Fruit fly (Drosophila melanogaster) ovary, adult (tissue): ENCODE measurements around the gene CG3999.

Experiments used
- CG17801 ChIP-seq: fragments of 200-800 bp; optimal IDR thresholded peaks from 2 replicates; lab custom pipeline; 2019; ENCODE audit warnings: missing biosample characterization, mild to moderate bottlenecking, missing genetic modification characterization, moderate library complexity; ENCODE audit not compliant: partially characterized antibody

CG3999 gene

DNA sequence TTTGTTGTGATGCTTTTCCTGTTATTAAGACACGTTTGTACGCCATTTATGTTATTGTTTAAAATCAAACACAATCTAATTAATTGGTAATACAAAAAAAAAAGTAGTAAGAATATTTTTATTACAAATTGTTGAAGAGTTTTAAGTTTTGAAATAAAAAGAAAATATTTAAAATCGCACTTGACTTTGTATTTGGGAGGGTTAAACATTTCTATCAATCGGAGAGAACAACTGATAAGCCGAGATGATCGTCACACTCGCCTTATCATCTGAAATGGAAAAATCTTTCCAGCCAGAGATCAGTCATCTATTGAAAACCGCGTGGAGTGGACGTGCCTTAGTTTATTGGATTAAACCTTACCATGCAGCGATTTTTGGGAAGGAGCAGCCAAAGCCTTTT, at the start of gene CG3999:
TSS of gene CG3999 (plus strand) at position 301 of the 400 bp plus-strand sequence.
- TF ChIP-seq CG17801 (GFP tag; lab: Kevin White, UChicago) = no peak

DNA sequence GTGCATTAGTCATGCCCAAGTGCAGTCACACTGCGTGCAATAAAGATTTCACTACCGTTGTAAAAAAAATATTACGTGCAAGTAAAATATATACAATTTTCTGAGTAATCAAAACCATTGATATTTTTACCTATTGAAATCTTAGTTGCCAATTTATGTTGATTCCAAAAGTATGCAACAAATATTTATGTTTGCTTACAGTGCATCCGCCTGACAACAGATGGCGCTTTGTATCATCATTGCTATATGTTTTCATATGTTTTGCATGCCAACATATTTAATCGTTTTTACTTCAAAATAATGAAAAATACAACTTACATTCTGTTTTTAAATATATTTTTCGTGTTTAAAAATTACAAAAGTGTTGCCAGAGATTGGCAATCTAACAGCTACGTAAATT, 47.8 kb upstream of the CG3999 start:
- peak; percentile 67 for TF ChIP-seq CG17801 (GFP tag; lab: Kevin White, UChicago)

DNA sequence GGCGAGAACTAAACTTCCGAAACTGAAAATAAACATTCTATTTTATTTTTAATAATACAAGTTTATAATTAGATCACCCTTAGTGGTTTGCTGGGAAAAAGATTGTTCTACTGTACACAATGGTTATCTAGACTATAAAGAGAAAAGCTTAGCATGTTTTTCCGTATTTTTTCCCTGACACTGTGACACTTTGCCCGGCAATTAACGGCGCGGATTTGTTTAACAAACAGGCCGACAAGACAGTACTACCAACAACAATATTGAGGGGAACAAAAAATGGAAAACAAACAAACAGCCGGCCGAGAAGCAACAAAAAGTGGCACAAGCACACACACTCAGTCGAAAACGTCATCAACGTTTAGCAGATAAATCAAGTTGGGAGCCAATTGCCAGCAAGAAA, 44.6 kb upstream of the CG3999 start:
- no peak for TF ChIP-seq CG17801 (GFP tag; lab: Kevin White, UChicago)

DNA sequence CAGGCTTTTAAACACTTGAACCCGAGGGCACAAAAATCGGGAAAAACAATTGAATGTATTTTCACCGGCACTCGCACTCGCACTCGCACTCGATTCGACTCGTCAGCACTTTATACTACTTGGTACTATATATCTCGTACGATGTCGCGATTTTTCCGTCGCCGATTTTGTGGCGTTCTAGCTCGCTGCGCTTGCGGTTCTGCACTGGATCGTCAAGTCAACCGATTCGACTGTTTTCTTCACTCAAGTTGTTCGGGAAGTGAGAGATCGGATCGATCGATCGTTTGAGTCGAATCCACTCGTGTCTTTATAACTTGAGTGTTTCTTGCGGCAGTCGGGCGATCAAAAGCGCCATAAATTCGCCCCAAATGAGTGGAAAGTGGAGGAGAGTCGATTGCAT, 38.5 kb upstream of the CG3999 start, which contains the start of gene Timp:
TSS of gene Timp (minus strand) at position 209 of the 400 bp plus-strand sequence.
- peak; percentile 62 for TF ChIP-seq CG17801 (GFP tag; lab: Kevin White, UChicago)

DNA sequence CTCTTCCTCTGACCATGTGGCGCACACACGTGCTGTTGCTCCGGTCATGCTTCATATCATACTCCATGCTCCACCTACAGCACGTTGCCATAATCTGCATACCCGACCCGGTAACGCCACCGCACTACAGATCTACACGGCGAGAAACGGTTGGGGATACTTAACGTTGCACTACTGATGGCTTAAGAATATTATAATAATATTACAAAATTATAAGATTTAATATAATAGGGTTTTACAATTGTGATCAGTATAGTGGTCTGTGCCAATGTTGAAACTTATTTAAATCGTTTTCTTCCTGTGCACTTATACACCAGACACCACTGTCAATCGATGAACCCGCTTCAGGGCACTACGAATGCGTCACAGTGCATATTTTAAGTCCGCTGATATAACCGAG, 37.9 kb upstream of the CG3999 start:
- TF ChIP-seq CG17801 (GFP tag; lab: Kevin White, UChicago) = peak; percentile 74

DNA sequence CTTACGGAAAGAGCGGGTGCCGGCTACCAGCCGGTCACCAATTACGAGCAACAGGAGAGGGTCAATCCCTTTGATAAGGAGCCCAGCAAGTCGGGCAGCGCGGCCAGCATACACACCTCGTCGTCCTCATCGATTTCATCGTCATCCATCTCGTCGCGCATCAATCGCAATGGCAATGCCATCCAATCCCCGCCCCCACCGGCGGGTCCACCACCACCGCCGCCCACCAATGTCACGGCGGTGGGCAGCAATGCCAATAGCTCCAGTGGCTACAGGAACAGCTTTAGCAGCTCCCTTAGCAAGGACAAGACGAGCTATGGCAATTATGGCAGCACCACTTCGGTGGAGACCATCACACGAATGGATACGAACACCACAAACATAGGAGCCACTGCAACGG, 33.3 kb upstream of the CG3999 start:
- no peak for TF ChIP-seq CG17801 (GFP tag; lab: Kevin White, UChicago)

DNA sequence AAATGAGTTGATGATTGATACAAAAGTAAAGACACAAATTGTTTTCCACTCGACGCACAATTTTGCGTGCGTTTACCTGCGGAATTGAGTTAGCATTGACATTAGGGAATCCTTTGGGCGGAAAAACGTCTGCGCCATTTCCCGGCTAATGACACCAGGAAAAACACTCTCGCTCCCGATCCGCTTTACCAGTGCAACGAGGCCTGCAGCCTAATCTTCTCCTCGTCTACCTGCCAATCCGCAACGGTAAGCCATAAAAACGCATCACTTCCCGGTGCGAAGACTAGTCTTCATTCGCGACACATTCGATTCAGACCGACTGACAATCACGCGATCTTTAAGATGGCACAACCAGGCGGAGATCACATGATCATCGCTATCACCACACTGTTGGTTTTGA, 28.9 kb upstream of the CG3999 start, which contains the start of gene CG12420:
TSS of gene CG12420 (plus strand) at position 283 of the 400 bp plus-strand sequence.
- no peak for TF ChIP-seq CG17801 (GFP tag; lab: Kevin White, UChicago)

DNA sequence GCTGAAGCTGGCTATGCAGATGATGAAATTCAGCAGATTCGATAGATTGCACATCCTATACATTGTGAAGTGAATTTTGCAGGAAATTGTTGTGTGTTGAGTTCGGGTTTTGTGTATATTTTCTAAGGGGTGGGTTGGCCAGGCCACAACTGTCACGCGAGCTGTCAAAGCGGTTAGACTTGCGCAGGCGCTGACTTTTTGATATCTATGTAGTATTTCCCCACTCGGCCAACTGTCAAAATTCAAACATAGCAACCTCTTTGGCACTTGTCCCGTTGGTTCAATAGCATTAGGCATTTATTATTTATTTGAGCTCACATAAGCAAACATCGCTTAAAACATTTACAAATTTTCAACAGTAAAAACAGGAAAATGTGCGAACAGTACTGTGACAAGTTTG, 26.7 kb upstream of the CG3999 start, which contains the start of the genes CG12817 and CG34107:
TSS of gene CG12817 (minus strand) at position 132 of the 400 bp plus-strand sequence.
TSS of gene CG34107 (plus strand) at position 316 of the 400 bp plus-strand sequence.
- no peak for TF ChIP-seq CG17801 (GFP tag; lab: Kevin White, UChicago)

DNA sequence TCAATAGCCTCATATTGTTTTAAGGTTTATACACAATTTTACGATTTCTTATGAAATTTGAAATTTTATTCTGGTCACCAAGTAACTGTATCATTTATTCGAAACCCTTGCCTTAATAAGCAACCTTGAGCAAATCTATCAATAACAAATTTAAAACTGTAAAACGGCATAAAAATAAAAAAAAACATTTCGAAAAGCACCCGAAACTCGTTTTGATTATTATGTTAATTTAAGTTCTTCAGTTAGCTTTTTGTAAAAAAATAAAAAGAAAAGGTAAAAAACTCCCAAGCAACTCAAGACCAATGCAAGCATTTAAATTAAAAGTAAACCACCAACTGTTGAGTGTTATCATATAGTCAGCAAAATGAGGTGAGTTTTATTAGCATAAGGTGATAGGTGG, 25.9 kb upstream of the CG3999 start, which contains the start of gene CG42795:
TSS of gene CG42795 (plus strand) at position 301 of the 400 bp plus-strand sequence.
- TF ChIP-seq CG17801 (GFP tag; lab: Kevin White, UChicago) = no peak

DNA sequence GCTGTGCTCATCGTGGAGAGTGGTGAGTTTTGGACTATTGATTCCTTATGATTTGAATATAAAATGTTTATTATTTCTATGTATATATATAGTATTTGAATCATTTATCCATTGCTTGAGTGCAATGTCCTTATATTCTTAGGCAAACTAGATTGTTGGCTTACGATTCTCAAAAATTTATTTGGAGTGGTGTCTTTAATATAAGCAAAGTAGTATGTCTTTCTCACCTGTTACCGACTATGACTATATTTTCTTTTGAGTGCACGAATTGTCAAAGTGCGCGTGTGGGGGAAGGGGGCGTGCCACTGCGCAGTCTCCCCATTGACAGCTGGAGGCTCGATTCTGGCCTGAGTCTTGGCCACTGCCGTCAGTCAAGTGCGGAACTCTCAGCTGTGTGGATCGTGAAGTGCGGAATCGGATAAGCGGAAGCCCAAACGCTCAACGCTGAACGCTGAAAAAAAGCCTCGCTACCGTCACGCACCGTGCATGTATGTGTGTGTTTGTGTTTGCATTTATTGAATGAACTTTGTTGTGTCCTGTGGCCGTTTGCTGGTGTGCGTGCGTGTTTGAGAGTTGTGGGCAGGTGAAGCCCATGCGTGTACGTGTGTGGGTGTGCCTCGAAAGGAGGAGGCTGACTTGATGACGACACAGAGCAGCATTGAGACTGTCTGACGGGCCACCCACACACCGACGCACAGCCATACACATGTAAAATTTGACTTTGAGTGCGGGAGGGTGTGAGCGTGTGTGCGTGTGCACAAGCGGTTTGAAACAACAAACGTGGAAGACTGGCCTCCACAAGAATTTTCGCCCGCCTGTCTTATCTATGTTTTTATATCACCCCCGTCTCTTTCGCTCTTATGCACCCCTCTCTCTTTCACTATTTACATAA, 24.9 kb upstream of the CG3999 start:
- TF ChIP-seq CG17801 (GFP tag; lab: Kevin White, UChicago) = no peak

DNA sequence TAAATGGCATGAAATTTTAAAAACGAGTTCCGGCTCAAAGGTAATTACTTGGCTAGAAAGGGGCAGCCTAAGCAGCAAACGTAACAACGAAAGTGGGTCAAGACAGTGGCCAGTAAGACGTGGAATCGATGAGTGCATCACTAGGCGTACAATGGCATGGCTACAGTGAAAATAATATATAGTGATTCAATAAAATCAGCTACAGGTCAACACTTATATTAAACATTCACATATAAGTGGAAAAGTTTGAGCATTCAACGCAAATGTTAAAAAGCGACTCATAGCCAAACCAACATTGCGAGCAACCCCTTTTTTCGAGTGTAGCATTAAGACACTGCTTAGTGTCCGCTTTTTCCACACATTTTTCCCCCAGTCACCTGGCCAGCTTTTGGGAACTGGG, 23.3 kb upstream of the CG3999 start:
- no peak for TF ChIP-seq CG17801 (GFP tag; lab: Kevin White, UChicago)

DNA sequence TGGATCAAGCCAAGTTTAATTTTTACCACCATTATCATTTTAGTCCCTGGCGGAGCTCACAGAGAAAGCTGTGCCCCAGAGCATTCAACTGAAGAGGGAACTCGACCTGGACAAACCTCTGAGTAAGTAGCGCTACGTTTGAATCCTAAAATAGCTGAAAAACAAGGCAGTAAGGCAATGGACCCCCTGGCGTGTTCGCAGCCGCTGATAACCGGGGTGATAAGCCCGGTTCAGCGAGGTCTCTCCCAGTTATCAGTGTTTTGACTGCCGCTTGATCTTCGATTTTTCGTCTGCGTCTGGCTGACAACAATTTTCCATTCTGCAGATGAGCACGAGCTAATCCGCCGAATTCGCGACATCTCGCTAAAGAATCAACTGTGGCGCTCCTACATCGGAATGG, 528 bp downstream of the CG3999 start:
- TF ChIP-seq CG17801 (GFP tag; lab: Kevin White, UChicago) = no peak

DNA sequence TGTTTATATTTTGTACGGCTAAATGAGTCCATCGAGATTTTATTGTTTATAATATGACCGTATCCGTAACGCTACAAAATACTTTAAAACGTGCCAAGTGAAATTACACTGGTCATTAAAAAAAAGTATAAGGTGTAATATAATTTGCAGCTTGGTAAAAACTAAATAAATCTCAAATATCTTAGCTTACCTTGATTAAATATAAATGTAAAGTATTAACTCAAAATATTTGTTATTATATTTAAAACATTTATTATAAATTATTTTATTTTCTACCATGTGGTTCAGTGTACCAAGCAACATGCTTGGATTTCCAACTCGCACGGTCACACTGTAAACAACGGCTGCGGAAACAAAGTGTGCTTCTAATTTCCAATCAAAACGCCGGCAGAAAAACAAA, 10.5 kb downstream of the CG3999 start, which contains the start of the genes Sirt6 and pont:
TSS of gene Sirt6 (minus strand) at position 50 of the 400 bp plus-strand sequence.
TSS of gene pont (plus strand) at position 324 of the 400 bp plus-strand sequence.
- TF ChIP-seq CG17801 (GFP tag; lab: Kevin White, UChicago) = peak; percentile 95

DNA sequence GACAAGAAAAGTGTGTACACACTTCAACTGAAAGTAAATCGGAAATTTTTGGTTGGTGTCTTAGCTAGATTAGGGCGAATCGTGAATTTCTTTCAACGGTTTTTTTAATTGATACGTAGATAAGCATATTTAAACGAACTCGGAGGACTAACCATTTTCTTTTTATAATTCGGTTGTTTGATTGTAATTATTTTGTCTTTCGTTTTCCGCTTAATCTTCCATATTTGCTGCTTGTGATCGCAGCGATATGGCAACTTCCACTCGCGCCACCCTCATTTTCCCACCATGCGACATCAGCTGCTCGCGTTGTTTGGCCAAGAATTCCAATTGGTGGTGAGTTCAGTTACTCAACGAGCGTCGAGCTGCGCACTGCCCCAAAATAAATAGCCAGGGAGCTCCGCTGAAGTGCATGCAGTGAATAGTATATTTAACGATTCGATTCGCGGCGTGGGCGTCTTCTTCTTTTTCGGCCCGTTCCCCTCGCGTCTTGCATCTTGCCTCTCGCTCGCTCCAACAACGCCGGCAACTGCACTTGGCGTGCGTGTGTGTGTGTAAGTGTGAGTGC, 12.7 kb downstream of the CG3999 start, which contains the start of gene Nuak:
TSS of gene Nuak (plus strand) at position 335 of the 565 bp plus-strand sequence.
- peak; percentile 86 for TF ChIP-seq CG17801 (GFP tag; lab: Kevin White, UChicago)
